Fruit fly (Drosophila melanogaster) whole organism, embryonic: ENCODE data around the gene prg.

ENCODE experiments used
- Atf6 ChIP-seq: fragments of 200-800 bp; sonication (Bioruptor generic); IDR thresholded peaks from 2 replicates; pipeline ENCODE4 v1.3.6; 2022; ENCODE audit warnings: missing biosample characterization, missing genetic modification characterization
- Bteb2 ChIP-seq: fragments of 200-800 bp; sonication (Bioruptor generic); optimal IDR thresholded peaks from 2 replicates; lab custom pipeline; 2016; ENCODE audit warnings: missing biosample characterization, missing genetic modification characterization
- CG10543 ChIP-seq: fragments of 200-800 bp; sonication (Bioruptor generic); optimal IDR thresholded peaks from 3 replicates; lab custom pipeline; 2017; ENCODE audit warnings: missing biosample characterization, mild to moderate bottlenecking, missing genetic modification characterization, moderate library complexity
- CG10979 ChIP-seq: fragments of 200-800 bp; sonication (Bioruptor generic); optimal IDR thresholded peaks from 2 replicates; lab custom pipeline; 2018; ENCODE audit warnings: missing biosample characterization, mild to moderate bottlenecking, missing genetic modification characterization, moderate library complexity
- CG11085 ChIP-seq: fragments of 200-800 bp; sonication (Bioruptor generic); IDR thresholded peaks from 2 replicates; pipeline ENCODE4 v1.3.6; 2022; ENCODE audit warnings: missing biosample characterization, missing genetic modification characterization
- CG12299 ChIP-seq: fragments of 200-800 bp; sonication (Bioruptor generic); optimal IDR thresholded peaks from 2 replicates; lab custom pipeline; 2018; ENCODE audit warnings: missing biosample characterization, mild to moderate bottlenecking, missing genetic modification characterization
- CG14014 ChIP-seq: fragments of 200-800 bp; sonication (Bioruptor generic); IDR thresholded peaks from 2 replicates; pipeline ENCODE4 v1.3.6; 2022; ENCODE audit warnings: missing biosample characterization, missing genetic modification characterization
- CG15073 ChIP-seq: fragments of 200-800 bp; sonication (Bioruptor generic); optimal IDR thresholded peaks from 2 replicates; lab custom pipeline; 2016; ENCODE audit warnings: missing biosample characterization, missing genetic modification characterization
- CG15479 ChIP-seq: fragments of 200-800 bp; sonication (Bioruptor generic); optimal IDR thresholded peaks from 3 replicates; lab custom pipeline; 2019; ENCODE audit warnings: missing biosample characterization, mild to moderate bottlenecking, missing genetic modification characterization, moderate library complexity
- CG2712 ChIP-seq: fragments of 200-800 bp; optimal IDR thresholded peaks from 3 replicates; lab custom pipeline; 2019; ENCODE audit warnings: missing biosample characterization, mild to moderate bottlenecking, missing genetic modification characterization, moderate library complexity
- CG31388 ChIP-seq: fragments of 200-800 bp; sonication (Bioruptor generic); optimal IDR thresholded peaks from 2 replicates; lab custom pipeline; 2016; ENCODE audit warnings: missing biosample characterization, missing genetic modification characterization
- CG32532 ChIP-seq: fragments of 200-800 bp; sonication (Bioruptor generic); IDR thresholded peaks from 2 replicates; pipeline ENCODE4 v1.3.6; 2022; ENCODE audit warnings: missing biosample characterization, missing genetic modification characterization
- CG34376 ChIP-seq: fragments of 200-800 bp; sonication (Bioruptor generic); optimal IDR thresholded peaks from 2 replicates; lab custom pipeline; 2018; ENCODE audit warnings: missing biosample characterization, mild to moderate bottlenecking, missing genetic modification characterization
- CG4617 ChIP-seq: fragments of 200-800 bp; sonication (Bioruptor generic); optimal IDR thresholded peaks from 3 replicates; lab custom pipeline; 2016; ENCODE audit warnings: missing biosample characterization, missing genetic modification characterization, borderline replicate concordance
- CG6654 ChIP-seq: fragments of 200-800 bp; sonication (Bioruptor generic); optimal IDR thresholded peaks from 2 replicates; lab custom pipeline; 2017; ENCODE audit warnings: missing biosample characterization, mild to moderate bottlenecking, missing genetic modification characterization
- CG6813 ChIP-seq: fragments of 200-800 bp; sonication (Bioruptor generic); optimal IDR thresholded peaks from 2 replicates; lab custom pipeline; 2017; ENCODE audit warnings: missing biosample characterization, missing genetic modification characterization, mild to moderate bottlenecking, moderate library complexity, missing genetic modification reagents
- CG6854 ChIP-seq: fragments of 200-800 bp; sonication (Bioruptor generic); optimal IDR thresholded peaks from 3 replicates; lab custom pipeline; 2017; ENCODE audit warnings: missing biosample characterization, mild to moderate bottlenecking, missing genetic modification characterization
- CG7357 ChIP-seq: fragments of 200-800 bp; sonication (Bioruptor generic); IDR thresholded peaks from 3 replicates; pipeline ENCODE4 v1.3.6; 2022; ENCODE audit warnings: missing biosample characterization, missing genetic modification characterization
- CG7556 ChIP-seq: fragments of 200-800 bp; sonication (Bioruptor generic); optimal IDR thresholded peaks from 2 replicates; lab custom pipeline; 2017; ENCODE audit warnings: missing biosample characterization, mild to moderate bottlenecking, missing genetic modification characterization
- CG7928 ChIP-seq: fragments of 200-800 bp; sonication (Bioruptor generic); optimal IDR thresholded peaks from 2 replicates; lab custom pipeline; 2017; ENCODE audit warnings: missing biosample characterization, mild to moderate bottlenecking, missing genetic modification characterization
- CG7987 ChIP-seq: fragments of 200-800 bp; sonication (Bioruptor generic); optimal IDR thresholded peaks from 2 replicates; lab custom pipeline; 2018; ENCODE audit warnings: missing biosample characterization, mild to moderate bottlenecking, missing genetic modification characterization, moderate library complexity
- CG8089 ChIP-seq: fragments of 200-800 bp; sonication (Bioruptor generic); optimal IDR thresholded peaks from 3 replicates; lab custom pipeline; 2016; ENCODE audit warnings: missing biosample characterization, missing genetic modification characterization
- CG9609 ChIP-seq: fragments of 200-800 bp; sonication (Bioruptor generic); optimal IDR thresholded peaks from 3 replicates; lab custom pipeline; 2016; ENCODE audit warnings: missing biosample characterization, missing genetic modification characterization
- CG9727 ChIP-seq: fragments of 200-800 bp; sonication (Bioruptor generic); optimal IDR thresholded peaks from 3 replicates; lab custom pipeline; 2017; ENCODE audit warnings: missing biosample characterization, mild to moderate bottlenecking, missing genetic modification characterization
- Hr3 ChIP-seq: fragments of 200-800 bp; sonication (Bioruptor generic); optimal IDR thresholded peaks from 3 replicates; lab custom pipeline; 2016; ENCODE audit warnings: missing biosample characterization, missing genetic modification characterization
- Hr51 ChIP-seq, 2 experiments: fragments of 200-800 bp; sonication (Bioruptor generic); optimal IDR thresholded peaks; 2 replicates in 1 of 2; 3 replicates in 1 of 2; lab custom pipeline; 2016 to 2018; ENCODE audit warnings: missing biosample characterization in 2 of 2, missing genetic modification characterization in 2 of 2, mild to moderate bottlenecking in 1 of 2, moderate library complexity in 1 of 2
- Lim3 ChIP-seq: fragments of 200-800 bp; sonication (Bioruptor generic); IDR thresholded peaks from 2 replicates; pipeline ENCODE4 v1.3.6; 2022; ENCODE audit warnings: missing biosample characterization, missing genetic modification characterization
- Sox100B ChIP-seq: fragments of 200-800 bp; sonication (Bioruptor generic); optimal IDR thresholded peaks from 3 replicates; lab custom pipeline; 2018; ENCODE audit warnings: missing biosample characterization, mild to moderate bottlenecking, missing genetic modification characterization
- Ssrp ChIP-seq: fragments of 200-800 bp; sonication (Bioruptor generic); optimal IDR thresholded peaks from 2 replicates; lab custom pipeline; 2018; ENCODE audit warnings: missing biosample characterization, mild to moderate bottlenecking, missing genetic modification characterization, moderate library complexity
- Stat92E ChIP-seq, 3 experiments: fragments of >200 bp in 2 of 3; fragments of 200-800 bp in 1 of 3; sonication (Bioruptor generic) in 1 of 3; optimal IDR thresholded peaks; 2 replicates each; lab custom pipeline; 2017 to 2019; ENCODE audit warnings: missing biosample characterization in 3 of 3, missing genetic modification characterization in 3 of 3, mild to moderate bottlenecking in 1 of 3, moderate library complexity in 1 of 3
- ash1 ChIP-seq: fragments of 200-800 bp; sonication (Bioruptor generic); optimal IDR thresholded peaks from 2 replicates; lab custom pipeline; 2018; ENCODE audit warnings: missing biosample characterization, mild to moderate bottlenecking, missing genetic modification characterization
- chn ChIP-seq: fragments of 200-800 bp; sonication (Bioruptor generic); optimal IDR thresholded peaks from 2 replicates; lab custom pipeline; 2016; ENCODE audit warnings: missing biosample characterization, missing genetic modification characterization
- crol ChIP-seq: fragments of 200-800 bp; sonication (Bioruptor generic); IDR thresholded peaks from 2 replicates; pipeline ENCODE4 v1.3.6; 2022; ENCODE audit warnings: missing biosample characterization, missing genetic modification characterization
- dan ChIP-seq: fragments of 200-800 bp; sonication (Bioruptor generic); IDR thresholded peaks from 2 replicates; pipeline ENCODE4 v1.3.6; 2022; ENCODE audit warnings: missing biosample characterization, missing genetic modification characterization
- disco-r ChIP-seq: fragments of 200-800 bp; sonication (Bioruptor generic); optimal IDR thresholded peaks from 2 replicates; lab custom pipeline; 2016; ENCODE audit warnings: missing biosample characterization, missing genetic modification characterization
- fd3F ChIP-seq: fragments of 200-800 bp; sonication (Bioruptor generic); optimal IDR thresholded peaks from 2 replicates; lab custom pipeline; 2018; ENCODE audit warnings: missing biosample characterization, mild to moderate bottlenecking, missing genetic modification characterization, moderate library complexity
- fu2 ChIP-seq: fragments of 200-800 bp; sonication (Bioruptor generic); optimal IDR thresholded peaks from 2 replicates; lab custom pipeline; 2016; ENCODE audit warnings: missing biosample characterization, missing genetic modification characterization
- gce ChIP-seq: fragments of 200-800 bp; sonication (Bioruptor generic); IDR thresholded peaks from 3 replicates; pipeline ENCODE4 v1.3.6; 2022; ENCODE audit warnings: missing biosample characterization, missing genetic modification characterization
- gro ChIP-seq: fragments of 200-800 bp; sonication (Bioruptor generic); optimal IDR thresholded peaks from 2 replicates; lab custom pipeline; 2016; ENCODE audit warnings: missing biosample characterization, missing genetic modification characterization
- hbn ChIP-seq: fragments of 200-800 bp; sonication (Bioruptor generic); IDR thresholded peaks from 2 replicates; pipeline ENCODE4 v1.3.6; 2022; ENCODE audit warnings: missing biosample characterization, missing genetic modification characterization; ENCODE audit not compliant: partially characterized antibody
- jigr1 ChIP-seq: fragments of 200-800 bp; sonication (Bioruptor generic); IDR thresholded peaks from 3 replicates; pipeline ENCODE4 v1.3.6; 2022; ENCODE audit warnings: missing biosample characterization, missing genetic modification characterization
- kay ChIP-seq: fragments of 200-800 bp; sonication (Bioruptor generic); optimal IDR thresholded peaks from 2 replicates; lab custom pipeline; 2016; ENCODE audit warnings: missing biosample characterization, missing genetic modification characterization
- ro ChIP-seq: fragments of 200-800 bp; sonication (Bioruptor generic); IDR thresholded peaks from 2 replicates; pipeline ENCODE4 v1.3.6; 2022; ENCODE audit warnings: missing biosample characterization, missing genetic modification characterization
- scrt ChIP-seq: fragments of 200-800 bp; sonication (Bioruptor generic); optimal IDR thresholded peaks from 2 replicates; lab custom pipeline; 2018; ENCODE audit warnings: missing biosample characterization, mild to moderate bottlenecking, missing genetic modification characterization, moderate library complexity
- shn ChIP-seq: fragments of 200-800 bp; sonication (Bioruptor generic); optimal IDR thresholded peaks from 3 replicates; lab custom pipeline; 2016; ENCODE audit warnings: missing biosample characterization, missing genetic modification characterization
- sna ChIP-seq: fragments of 200-800 bp; sonication (Bioruptor generic); IDR thresholded peaks from 2 replicates; pipeline ENCODE4 v1.3.6; 2022; ENCODE audit warnings: missing biosample characterization, missing genetic modification characterization; ENCODE audit not compliant: partially characterized antibody
- toy ChIP-seq: fragments of 200-800 bp; sonication (Bioruptor generic); IDR thresholded peaks from 2 replicates; pipeline ENCODE4 v1.3.6; 2022; ENCODE audit warnings: missing biosample characterization, missing genetic modification characterization
- tx ChIP-seq: fragments of 200-800 bp; sonication (Bioruptor generic); optimal IDR thresholded peaks from 2 replicates; lab custom pipeline; 2016; ENCODE audit warnings: missing biosample characterization, missing genetic modification characterization
- z ChIP-seq: fragments of 200-800 bp; sonication (Bioruptor generic); IDR thresholded peaks from 3 replicates; pipeline ENCODE4 v1.3.6; 2022; ENCODE audit warnings: missing biosample characterization, missing genetic modification characterization
- zfh2 ChIP-seq: fragments of 200-800 bp; sonication (Bioruptor generic); optimal IDR thresholded peaks from 2 replicates; lab custom pipeline; 2016; ENCODE audit warnings: missing biosample characterization, missing genetic modification characterization

Gene prg

DNA sequence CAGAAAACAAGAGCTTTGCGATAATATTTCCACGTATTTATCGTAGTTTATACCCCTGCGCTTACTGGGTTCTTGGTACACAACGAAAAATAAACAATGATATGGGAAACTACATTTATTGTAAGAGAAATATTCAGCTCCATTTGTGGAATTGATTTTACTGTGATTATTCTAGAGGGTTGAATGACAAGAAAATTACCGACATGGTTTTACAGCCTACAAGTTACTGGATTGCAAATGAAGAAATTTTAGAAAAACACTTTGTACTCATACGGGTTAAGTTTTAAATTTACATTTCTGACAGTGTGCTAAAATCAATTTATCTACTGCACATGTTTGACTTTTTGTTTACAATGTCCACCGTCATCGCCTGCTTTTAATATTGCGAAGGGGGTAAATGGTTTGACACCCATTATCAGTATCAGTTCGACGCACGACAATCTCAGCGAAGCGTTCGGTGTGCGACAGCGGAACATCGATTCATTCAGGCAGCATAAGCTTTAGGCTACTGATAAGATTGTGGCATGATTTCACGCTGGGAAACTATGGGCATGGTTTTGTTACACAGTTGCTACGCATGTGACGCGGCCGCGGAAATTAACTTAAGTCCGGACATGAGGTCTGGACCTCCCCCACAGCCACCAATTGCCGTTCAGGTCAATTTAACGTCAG lies 2.4 kb upstream of the prg start (continued):
- TF ChIP-seq tx (no peak), CG7357 (GFP tag; lab: Robert Waterston, UW) (no peak), ash1 (GFP tag; lab: Kevin White, UChicago) (no peak), shn (no peak), gce (GFP tag; lab: Robert Waterston, UW) (no peak), hbn (GFP tag; lab: Robert Waterston, UW) (no peak), CG6813 (GFP tag; lab: Kevin White, UChicago) (peak; percentile 1), CG7987 (GFP tag; lab: Kevin White, UChicago) (no peak), CG14014 (GFP tag; lab: Robert Waterston, UW) (no peak), ro (GFP tag; lab: Robert Waterston, UW) (no peak), jigr1 (no peak), Sox100B (GFP tag; lab: Kevin White, UChicago) (peak; percentile 4), z (GFP tag; lab: Robert Waterston, UW) (no peak), CG2712 (peak; percentile 48), CG8089 (GFP tag; lab: Kevin White, UChicago) (no peak), CG6654 (no peak), CG10979 (tag; lab: Kevin White, UChicago) (peak; percentile 29), CG32532 (GFP tag; lab: Robert Waterston, UW) (no peak), gro (no peak), CG34376 (GFP tag; lab: Kevin White, UChicago) (peak; percentile 85), Stat92E (GFP tag; optimal IDR thresholded peaks at IDR 0.05; lab: Kevin White, UChicago) (no peak), disco-r (GFP tag; lab: Kevin White, UChicago) (no peak), Atf6 (GFP tag; lab: Robert Waterston, UW) (0 out of 2 replicates have a peak, but pooled peaks have one; percentile 15), CG31388 (no peak), kay (GFP tag; lab: Kevin White, UChicago) (peak; percentile 10), CG15479 (no peak), CG12299 (tag; lab: Kevin White, UChicago) (no peak), CG9609 (GFP tag; lab: Kevin White, UChicago) (peak; percentile 31), chn (GFP tag; lab: Kevin White, UChicago) (no peak), CG7928 (no peak), zfh2 (peak; percentile 48), Hr3 (no peak), CG9727 (GFP tag; lab: Kevin White, UChicago) (peak; percentile 17), Lim3 (GFP tag; lab: Robert Waterston, UW) (no peak), sna (GFP tag; lab: Robert Waterston, UW) (no peak), Ssrp (tag; lab: Kevin White, UChicago) (no peak), fd3F (peak; percentile 13), Hr51 (GFP tag; optimal IDR thresholded peaks at IDR 0.05; lab: Kevin White, UChicago) (peak in 1 of 2 experiments; percentile 18), crol (GFP tag; lab: Robert Waterston, UW) (no peak), CG7556 (GFP tag; lab: Kevin White, UChicago) (peak; percentile 5), CG15073 (GFP tag; lab: Kevin White, UChicago) (no peak), CG6854 (GFP tag; lab: Kevin White, UChicago) (no peak), dan (GFP tag; lab: Robert Waterston, UW) (no peak), Bteb2 (GFP tag; lab: Kevin White, UChicago) (peak; percentile 24), CG10543 (peak; percentile 60), fu2 (no peak), CG11085 (GFP tag; lab: Robert Waterston, UW) (no peak), toy (GFP tag; lab: Robert Waterston, UW) (no peak), CG4617 (no peak), scrt (GFP tag; lab: Kevin White, UChicago) (peak; percentile 12)
